Worm (Caenorhabditis elegans) whole organism, L4 larva: ENCODE measurements around the gene srbc-37.
A peak's percentile ranks its signal among the peaks of the same experiment; 100 is the strongest.

Experiments
- F10B5.3 ChIP-seq: sonication (generic microtip); optimal IDR thresholded peaks from 2 replicates; lab custom pipeline; 2016; ENCODE audit warnings: mild to moderate bottlenecking, missing genetic modification characterization, missing compliant biosample characterization
- F37D6.2 ChIP-seq: sonication (generic microtip); optimal IDR thresholded peaks from 2 replicates; lab custom pipeline; 2016; ENCODE audit warnings: mild to moderate bottlenecking, missing genetic modification characterization, missing compliant biosample characterization
- F44E2.7 ChIP-seq: fragments of 200-800 bp; sonication (Bioruptor generic); IDR thresholded peaks from 2 replicates; pipeline ENCODE4 v2.1.2; 2022; ENCODE audit warnings: missing genetic modification characterization, missing compliant biosample characterization
- R02D3.7 ChIP-seq: fragments of 150-350 bp; sonication (generic microtip); optimal IDR thresholded peaks from 3 replicates; lab custom pipeline; 2014; ENCODE audit warnings: missing biosample characterization, missing genetic modification characterization
- T26A8.4 ChIP-seq: fragments of 200-800 bp; sonication (Bioruptor generic); IDR thresholded peaks from 2 replicates; pipeline ENCODE4 v1.3.6; 2022; ENCODE audit warnings: missing genetic modification characterization, missing compliant biosample characterization
- Y105C5A.15 ChIP-seq: fragments of 200-800 bp; sonication (Bioruptor generic); IDR thresholded peaks from 2 replicates; pipeline ENCODE4 v1.3.6; 2022; ENCODE audit warnings: missing genetic modification characterization, missing compliant biosample characterization
- Y75B8A.6 ChIP-seq: fragments of 200-800 bp; sonication (Bioruptor generic); IDR thresholded peaks from 2 replicates; pipeline ENCODE4 v1.3.6; 2022; ENCODE audit warnings: missing genetic modification reagents, missing genetic modification characterization, missing compliant biosample characterization
- ZK546.5 ChIP-seq, 2 experiments: sonication (generic microtip); optimal IDR thresholded peaks; 2 replicates each; lab custom pipeline; 2017; ENCODE audit warnings: missing biosample characterization in 2 of 2, missing genetic modification characterization in 2 of 2
- aha-1 ChIP-seq: fragments of 150-350 bp; peaks from one replicate; lab custom pipeline; 2014; ENCODE audit warnings: missing biosample characterization, missing genetic modification characterization
- ama-1 ChIP-seq: fragments of 150-350 bp; optimal IDR thresholded peaks from 2 replicates; lab custom pipeline; 2014; ENCODE audit warnings: inconsistent platforms, mixed read lengths
- attf-4 ChIP-seq: sonication (generic microtip); optimal IDR thresholded peaks from 3 replicates; lab custom pipeline; 2017; ENCODE audit warnings: missing biosample characterization, missing genetic modification characterization
- ceh-28 ChIP-seq: fragments of 150-350 bp; optimal IDR thresholded peaks from 2 replicates; lab custom pipeline; 2014; ENCODE audit warnings: missing biosample characterization, missing genetic modification reagents, missing genetic modification characterization
- ceh-32 ChIP-seq: sonication (generic microtip); optimal IDR thresholded peaks from 2 replicates; lab custom pipeline; 2016; ENCODE audit warnings: mild to moderate bottlenecking, missing genetic modification characterization, missing compliant biosample characterization; ENCODE audit not compliant: poor library complexity
- ceh-44 ChIP-seq: fragments of 200-800 bp; sonication (Bioruptor generic); IDR thresholded peaks from 2 replicates; pipeline ENCODE4 v1.3.6; 2022; ENCODE audit warnings: missing genetic modification reagents, missing genetic modification characterization, missing compliant biosample characterization
- ces-1 ChIP-seq: fragments of 150-350 bp; sonication (generic microtip); optimal IDR thresholded peaks from 4 replicates; lab custom pipeline; 2014; ENCODE audit warnings: missing biosample characterization, missing genetic modification reagents, missing genetic modification characterization
- daf-12 ChIP-seq: fragments of 150-350 bp; optimal IDR thresholded peaks from 2 replicates; lab custom pipeline; 2014; ENCODE audit warnings: missing biosample characterization, missing genetic modification reagents, missing genetic modification characterization
- daf-16 ChIP-seq, 3 experiments: sonication (generic microtip); optimal IDR thresholded peaks; 2 replicates each; lab custom pipeline; 2016 to 2017; ENCODE audit warnings: missing genetic modification characterization in 3 of 3, missing genetic modification reagents in 3 of 3, mild to moderate bottlenecking in 2 of 3, missing compliant biosample characterization in 2 of 3, missing biosample characterization in 1 of 3, moderate library complexity in 1 of 3
- dmd-8 ChIP-seq: fragments of 200-800 bp; sonication (Bioruptor generic); IDR thresholded peaks from 2 replicates; pipeline ENCODE4 v1.3.6; 2022; ENCODE audit warnings: missing genetic modification characterization, missing compliant biosample characterization
- dve-1 ChIP-seq: sonication (generic microtip); optimal IDR thresholded peaks from 2 replicates; lab custom pipeline; 2017; ENCODE audit warnings: antibody characterized with exemption, mild to moderate bottlenecking, missing genetic modification characterization, missing compliant biosample characterization; ENCODE audit not compliant: insufficient read depth
- egl-43 ChIP-seq: fragments of 200-800 bp; sonication (Bioruptor generic); IDR thresholded peaks from 2 replicates; pipeline ENCODE4 v1.3.6; 2022; ENCODE audit warnings: missing genetic modification reagents, missing genetic modification characterization, missing compliant biosample characterization
- jun-1 ChIP-seq: fragments of 150-350 bp; optimal IDR thresholded peaks from 2 replicates; lab custom pipeline; 2014; ENCODE audit warnings: missing biosample characterization, missing genetic modification reagents, missing genetic modification characterization
- lim-7 ChIP-seq: fragments of 200-800 bp; sonication (Bioruptor generic); IDR thresholded peaks from 2 replicates; pipeline ENCODE4 v1.3.6; 2022; ENCODE audit warnings: missing genetic modification characterization, missing compliant biosample characterization
- lin-38 ChIP-seq: fragments of 200-800 bp; sonication (Bioruptor generic); IDR thresholded peaks from 2 replicates; pipeline ENCODE4 v1.3.6; 2022; ENCODE audit warnings: missing genetic modification reagents, missing genetic modification characterization, missing compliant biosample characterization
- madf-9 ChIP-seq: fragments of 200-800 bp; sonication (Bioruptor generic); conservative IDR thresholded peaks from 2 replicates; pipeline ENCODE4 v1.3.6; 2022; ENCODE audit warnings: missing genetic modification reagents, missing genetic modification characterization, missing compliant biosample characterization
- mdt-29 ChIP-seq: fragments of 200-800 bp; sonication (Bioruptor generic); IDR thresholded peaks from 2 replicates; pipeline ENCODE4 v1.3.6; 2022; ENCODE audit warnings: missing genetic modification reagents, missing genetic modification characterization, missing compliant biosample characterization
- mes-2 ChIP-seq: sonication (generic microtip); optimal IDR thresholded peaks from 2 replicates; lab custom pipeline; 2016; ENCODE audit warnings: missing genotype, mild to moderate bottlenecking, missing genetic modification characterization, missing compliant biosample characterization; ENCODE audit not compliant: poor library complexity, severe bottlenecking
- mxl-3 ChIP-seq: fragments of 200-800 bp; sonication (Bioruptor generic); optimal IDR thresholded peaks from 2 replicates; lab custom pipeline; 2018; ENCODE audit warnings: mild to moderate bottlenecking, missing genetic modification characterization, missing compliant biosample characterization
- nhr-102 ChIP-seq: sonication (generic microtip); optimal IDR thresholded peaks from 2 replicates; lab custom pipeline; 2016; ENCODE audit warnings: mild to moderate bottlenecking, missing genetic modification characterization, moderate library complexity, missing compliant biosample characterization
- nhr-11 ChIP-seq: fragments of 150-350 bp; optimal IDR thresholded peaks from 2 replicates; lab custom pipeline; 2014; ENCODE audit warnings: missing biosample characterization, missing genetic modification characterization
- nhr-237 ChIP-seq: sonication (generic microtip); optimal IDR thresholded peaks from 2 replicates; lab custom pipeline; 2017; ENCODE audit warnings: missing biosample characterization, missing genetic modification characterization
- nhr-25 ChIP-seq: sonication (generic microtip); optimal IDR thresholded peaks from 2 replicates; lab custom pipeline; 2017; ENCODE audit warnings: missing genetic modification characterization, mild to moderate bottlenecking, missing compliant biosample characterization, antibody characterized with exemption, moderate library complexity, borderline replicate concordance; ENCODE audit not compliant: insufficient read depth
- nhr-28 ChIP-seq: fragments of 150-350 bp; optimal IDR thresholded peaks from 2 replicates; lab custom pipeline; 2014; ENCODE audit warnings: missing biosample characterization, missing genetic modification characterization
- nhr-41 ChIP-seq: fragments of 200-800 bp; sonication (Bioruptor generic); IDR thresholded peaks from 2 replicates; pipeline ENCODE4 v1.3.6; 2022; ENCODE audit warnings: missing genetic modification reagents, missing genetic modification characterization, missing compliant biosample characterization
- nhr-42 ChIP-seq: fragments of 200-800 bp; sonication (Bioruptor generic); IDR thresholded peaks from 2 replicates; pipeline ENCODE4 v1.3.6; 2022; ENCODE audit warnings: missing genetic modification characterization, missing compliant biosample characterization
- php-3 ChIP-seq: fragments of 200-800 bp; sonication (Bioruptor generic); IDR thresholded peaks from 2 replicates; pipeline ENCODE4 v1.3.6; 2022; ENCODE audit warnings: missing genetic modification reagents, missing genetic modification characterization, missing compliant biosample characterization
- pqm-1 ChIP-seq: sonication (generic microtip); optimal IDR thresholded peaks from 2 replicates; lab custom pipeline; 2017; ENCODE audit warnings: missing biosample characterization, missing genetic modification characterization
- saeg-2 ChIP-seq: fragments of 200-800 bp; sonication (Bioruptor generic); IDR thresholded peaks from 2 replicates; pipeline ENCODE4 v1.3.6; 2022; ENCODE audit warnings: missing genetic modification reagents, missing genetic modification characterization, missing compliant biosample characterization
- sdz-12 ChIP-seq: fragments of 200-800 bp; sonication (Bioruptor generic); optimal IDR thresholded peaks from 2 replicates; lab custom pipeline; 2018; ENCODE audit warnings: mild to moderate bottlenecking, missing genetic modification characterization, missing compliant biosample characterization
- set-16 ChIP-seq: fragments of 200-800 bp; sonication (Bioruptor generic); IDR thresholded peaks from 2 replicates; pipeline ENCODE4 v1.3.6; 2022; ENCODE audit warnings: missing genetic modification reagents, missing genetic modification characterization, missing compliant biosample characterization
- snpc-1.2 ChIP-seq: fragments of 200-800 bp; sonication (Bioruptor generic); IDR thresholded peaks from 2 replicates; pipeline ENCODE4 v1.3.6; 2022; ENCODE audit warnings: missing genetic modification reagents, missing genetic modification characterization, missing compliant biosample characterization
- spr-3 ChIP-seq: fragments of 200-800 bp; sonication (Bioruptor generic); optimal IDR thresholded peaks from 2 replicates; lab custom pipeline; 2018; ENCODE audit warnings: mild to moderate bottlenecking, missing genetic modification characterization, missing compliant biosample characterization
- unc-39 ChIP-seq: sonication (generic microtip); optimal IDR thresholded peaks from 2 replicates; lab custom pipeline; 2017; ENCODE audit warnings: missing biosample characterization, missing genetic modification characterization
- unc-62 ChIP-seq, 3 experiments: fragments of 150-350 bp in 1 of 3; sonication (generic microtip); optimal IDR thresholded peaks in 2 of 3; peaks in 1 of 3; 1 replicate in 1 of 3; 2 replicates in 2 of 3; lab custom pipeline; 2014 to 2017; ENCODE audit warnings: missing biosample characterization in 3 of 3, missing genetic modification characterization in 3 of 3, missing genetic modification reagents in 3 of 3, missing genotype in 1 of 3
- zag-1 ChIP-seq: fragments of 150-350 bp; optimal IDR thresholded peaks from 2 replicates; lab custom pipeline; 2014; ENCODE audit warnings: missing biosample characterization, missing genetic modification characterization
- zip-11 ChIP-seq: fragments of 200-800 bp; sonication (Bioruptor generic); IDR thresholded peaks from 2 replicates; pipeline ENCODE4 v1.3.6; 2022; ENCODE audit warnings: missing genetic modification characterization, missing compliant biosample characterization
- zip-2 ChIP-seq: fragments of 150-350 bp; optimal IDR thresholded peaks from 2 replicates; lab custom pipeline; 2014; ENCODE audit warnings: missing biosample characterization, missing genetic modification characterization
- ztf-11 ChIP-seq: fragments of 150-350 bp; optimal IDR thresholded peaks from 2 replicates; lab custom pipeline; 2014; ENCODE audit warnings: missing biosample characterization, missing genetic modification characterization
- ztf-7 ChIP-seq: fragments of 150-350 bp; optimal IDR thresholded peaks from 2 replicates; lab custom pipeline; 2014; ENCODE audit warnings: missing biosample characterization, missing genetic modification characterization

Gene srbc-37

ce11 chrV:725807-726572 lies 23.6 kb downstream of the srbc-37 start:
- TF ChIP-seq ceh-44 (GFP tag; lab: Robert Waterston, UW): no peak
- TF ChIP-seq egl-43 (GFP tag; lab: Robert Waterston, UW): no peak
- TF ChIP-seq ceh-28 (tag; lab: Kevin White, UChicago): no peak
- TF ChIP-seq ama-1 (lab: Kevin White, UChicago): peak; percentile 93
- TF ChIP-seq saeg-2 (GFP tag; lab: Robert Waterston, UW): no peak
- no peak for TF ChIP-seq mdt-29 (GFP tag; lab: Robert Waterston, UW)
- TF ChIP-seq aha-1 (tag; lab: Kevin White, UChicago): peak; percentile 96
- no peak for TF ChIP-seq spr-3 (GFP tag; lab: Kevin White, UChicago)
- no peak for TF ChIP-seq F37D6.2 (tag; lab: Kevin White, UChicago)
- TF ChIP-seq nhr-41 (GFP tag; lab: Robert Waterston, UW): no peak
- no peak for TF ChIP-seq dve-1 (tag; lab: Kevin White, UChicago)
- no peak for TF ChIP-seq nhr-102 (tag; lab: Kevin White, UChicago)
- no peak for TF ChIP-seq mxl-3 (GFP tag; lab: Kevin White, UChicago)
- no peak for TF ChIP-seq pqm-1
- no peak for TF ChIP-seq nhr-237 (tag; lab: Kevin White, UChicago)
- TF ChIP-seq sdz-12 (GFP tag; lab: Kevin White, UChicago): no peak
- TF ChIP-seq zag-1 (tag; lab: Kevin White, UChicago): no peak
- TF ChIP-seq jun-1 (tag; lab: Kevin White, UChicago): peak; percentile 36
- TF ChIP-seq T26A8.4: peak; percentile 58; the same call in 1 of the 2 replicates
- TF ChIP-seq zip-2 (tag; lab: Kevin White, UChicago): no peak
- TF ChIP-seq R02D3.7 (tag; lab: Kevin White, UChicago): no peak
- no peak for TF ChIP-seq daf-12 (tag; lab: Kevin White, UChicago)
- no peak for TF ChIP-seq ZK546.5 (tag; optimal IDR thresholded peaks at IDR 0.05; lab: Kevin White, UChicago)
- no peak for TF ChIP-seq F10B5.3 (tag; lab: Kevin White, UChicago)
- TF ChIP-seq ztf-11: no peak
- TF ChIP-seq zip-11 (GFP tag; lab: Robert Waterston, UW): 0 out of 2 replicates have a peak, but pooled peaks have one; percentile 29
- no peak for TF ChIP-seq set-16
- TF ChIP-seq php-3 (GFP tag; lab: Robert Waterston, UW): no peak
- no peak for TF ChIP-seq lin-38
- TF ChIP-seq dmd-8 (GFP tag; lab: Robert Waterston, UW): no peak
- no peak for TF ChIP-seq unc-62 (GFP tag; optimal IDR thresholded peaks at IDR 0.05 in 1 of 2; lab: Kevin White, UChicago)
- no peak for TF ChIP-seq unc-62 (tag; optimal IDR thresholded peaks at IDR 0.05; lab: Kevin White, UChicago)
- no peak for TF ChIP-seq Y75B8A.6 (GFP tag; lab: Robert Waterston, UW)
- TF ChIP-seq nhr-25 (tag; lab: Kevin White, UChicago): peak; percentile 2
- no peak for TF ChIP-seq ztf-7 (tag; lab: Kevin White, UChicago)
- TF ChIP-seq unc-39 (tag; lab: Kevin White, UChicago): no peak
- no peak for TF ChIP-seq lim-7 (GFP tag; lab: Robert Waterston, UW)
- no peak for TF ChIP-seq ces-1 (GFP tag; lab: Kevin White, UChicago)
- no peak for TF ChIP-seq ceh-32
- no peak for TF ChIP-seq snpc-1.2 (GFP tag; lab: Robert Waterston, UW)
- 0 out of 2 replicates have a peak, but pooled peaks have one; percentile 3 for TF ChIP-seq madf-9 (GFP tag; lab: Robert Waterston, UW)
- no peak for TF ChIP-seq Y105C5A.15
- TF ChIP-seq attf-4: no peak
- TF ChIP-seq mes-2 (tag; lab: Kevin White, UChicago): no peak
- TF ChIP-seq nhr-11 (tag; lab: Kevin White, UChicago): no peak
- no peak for TF ChIP-seq nhr-28 (tag; lab: Kevin White, UChicago)
- TF ChIP-seq nhr-42 (GFP tag; lab: Robert Waterston, UW): 0 out of 2 replicates have a peak, but pooled peaks have one; percentile 28
- 0 out of 2 replicates have a peak, but pooled peaks have one; percentile 46 for TF ChIP-seq F44E2.7 (GFP tag; lab: Robert Waterston, UW)
- no peak for TF ChIP-seq daf-16 (GFP tag; optimal IDR thresholded peaks at IDR 0.05; lab: Kevin White, UChicago)
- TF ChIP-seq daf-16 (tag; optimal IDR thresholded peaks at IDR 0.05; lab: Kevin White, UChicago): peak; percentile 62
